Fruit fly (Drosophila melanogaster) whole organism: ENCODE results near the gene CG5026.

Experiments used
- CG8478 ChIP-seq: fragments of >200 bp; optimal IDR thresholded peaks from 2 replicates; lab custom pipeline; 2018; ENCODE audit warnings: inconsistent platforms
- psq ChIP-seq: fragments of >200 bp; optimal IDR thresholded peaks from 2 replicates; lab custom pipeline; 2017

DNA sequence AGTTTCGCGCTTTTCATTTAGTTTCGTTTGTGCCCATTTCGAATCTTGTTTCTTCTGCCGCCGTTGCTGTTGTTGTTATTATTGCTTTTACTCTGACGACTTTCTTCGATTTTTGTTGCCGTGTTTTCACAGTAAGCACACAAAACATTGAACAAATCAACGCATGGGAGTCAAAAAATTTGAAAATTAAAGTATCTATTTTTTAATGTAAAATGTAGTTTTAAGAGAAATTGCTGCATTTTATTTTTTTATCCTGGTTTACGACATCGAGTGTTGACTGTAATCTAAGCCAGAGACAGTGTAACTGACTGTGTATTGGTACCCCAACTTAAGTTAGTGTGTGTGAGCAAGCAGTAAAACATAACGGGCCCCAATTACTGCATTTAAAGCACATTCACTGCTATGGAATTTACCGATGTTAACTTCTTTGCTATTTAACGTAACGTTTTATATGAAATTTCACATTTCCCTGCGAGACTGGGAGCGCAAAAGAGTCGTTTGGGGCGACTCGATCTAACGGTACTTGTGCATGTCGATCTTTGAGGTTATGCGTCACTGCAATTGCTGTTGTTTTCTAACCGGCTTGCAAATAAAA lies 27.9 kb downstream of the CG5026 start:
- TF ChIP-seq CG8478 (lab: Kevin White, UChicago) (no peak), psq (lab: Kevin White, UChicago) (no peak)
